Worm (Caenorhabditis elegans): Measurements from ENCODE around the gene unc-17.

Gene unc-17

ce11 chrIV:3624597-3624996 is at the start of gene unc-17, which contains the start of gene cha-1:
TSS of gene unc-17 (minus strand) at chrIV:3624699.
TSS of gene cha-1 (minus strand) at chrIV:3624697.
- TF ChIP-seq unc-62 (GFP tag; optimal IDR thresholded peaks at IDR 0.05): no peak

- no peak for TF ChIP-seq unc-62 (GFP tag; optimal IDR thresholded peaks at IDR 0.05)
Observed at ce11 chrIV:3668603-3669002, 44.1 kb upstream of the unc-17 start, which contains the start of gene fmil-1. TSS of gene fmil-1 (minus strand) at chrIV:3668703.

ce11 chrIV:3667796-3668195 is 43.3 kb upstream of the unc-17 start:
- TF ChIP-seq unc-62 (GFP tag; optimal IDR thresholded peaks at IDR 0.05): no peak

- no peak for TF ChIP-seq unc-62 (GFP tag; optimal IDR thresholded peaks at IDR 0.05)
Observed at ce11 chrIV:3666543-3666942, 42.0 kb upstream of the unc-17 start.

- no peak for TF ChIP-seq unc-62 (GFP tag; optimal IDR thresholded peaks at IDR 0.05)
Observed at ce11 chrIV:3665089-3665488, 40.6 kb upstream of the unc-17 start.

ce11 chrIV:3662863-3663262 is 38.4 kb upstream of the unc-17 start:
- TF ChIP-seq unc-62 (GFP tag; optimal IDR thresholded peaks at IDR 0.05): no peak

- TF ChIP-seq unc-62 (GFP tag; optimal IDR thresholded peaks at IDR 0.05): no peak
Observed at ce11 chrIV:3661117-3661634, 36.7 kb upstream of the unc-17 start.

ce11 chrIV:3659951-3660350 is 35.5 kb upstream of the unc-17 start:
- no peak for TF ChIP-seq unc-62 (GFP tag; optimal IDR thresholded peaks at IDR 0.05)

- TF ChIP-seq unc-62 (GFP tag; optimal IDR thresholded peaks at IDR 0.05): no peak
Observed at ce11 chrIV:3655896-3656295, 31.4 kb upstream of the unc-17 start.

- TF ChIP-seq unc-62 (GFP tag; optimal IDR thresholded peaks at IDR 0.05): no peak
Observed at ce11 chrIV:3654823-3655222, 30.3 kb upstream of the unc-17 start.

- no peak for TF ChIP-seq unc-62 (GFP tag; optimal IDR thresholded peaks at IDR 0.05)
Observed at ce11 chrIV:3654214-3654613, 29.7 kb upstream of the unc-17 start.

ce11 chrIV:3653420-3653823 is 28.9 kb upstream of the unc-17 start:
- TF ChIP-seq unc-62 (GFP tag; optimal IDR thresholded peaks at IDR 0.05): no peak

ce11 chrIV:3652784-3653383 is 28.4 kb upstream of the unc-17 start:
- TF ChIP-seq unc-62 (GFP tag; optimal IDR thresholded peaks at IDR 0.05): no peak

ce11 chrIV:3652223-3652622 is 27.7 kb upstream of the unc-17 start:
- TF ChIP-seq unc-62 (GFP tag; optimal IDR thresholded peaks at IDR 0.05): no peak

ce11 chrIV:3648634-3649240 is 24.2 kb upstream of the unc-17 start, which contains the start of gene CC8.2:
TSS of gene CC8.2 (minus strand) at chrIV:3648684.
- TF ChIP-seq unc-62 (GFP tag; optimal IDR thresholded peaks at IDR 0.05): no peak

- no peak for TF ChIP-seq unc-62 (GFP tag; optimal IDR thresholded peaks at IDR 0.05)
Observed at ce11 chrIV:3647551-3647950, 23.1 kb upstream of the unc-17 start.

All from whole organism, dauer.